Fruit fly (Drosophila melanogaster) whole organism, embryonic: ENCODE data around the gene Prosbeta2R2.

Source experiments
- Atf-2 ChIP-seq: fragments of 200-800 bp; sonication (Bioruptor generic); optimal IDR thresholded peaks from 2 replicates; lab custom pipeline; 2016; ENCODE audit warnings: missing biosample characterization, missing genetic modification characterization
- Bteb2 ChIP-seq: fragments of 200-800 bp; sonication (Bioruptor generic); optimal IDR thresholded peaks from 2 replicates; lab custom pipeline; 2016; ENCODE audit warnings: missing biosample characterization, missing genetic modification characterization
- CG10274 ChIP-seq: fragments of 200-800 bp; sonication (Bioruptor generic); optimal IDR thresholded peaks from 3 replicates; lab custom pipeline; 2017; ENCODE audit warnings: missing biosample characterization, mild to moderate bottlenecking, missing genetic modification characterization
- CG12155 ChIP-seq: fragments of 200-800 bp; sonication (Bioruptor generic); optimal IDR thresholded peaks from 3 replicates; lab custom pipeline; 2016; ENCODE audit warnings: missing biosample characterization, missing genetic modification characterization
- CG12659 ChIP-seq: fragments of 200-800 bp; sonication (Bioruptor generic); optimal IDR thresholded peaks from 3 replicates; lab custom pipeline; 2017; ENCODE audit warnings: mild to moderate bottlenecking, missing biosample characterization, missing genetic modification reagents, missing genetic modification characterization
- CG13287 ChIP-seq: fragments of 200-800 bp; sonication (Bioruptor generic); IDR thresholded peaks from 2 replicates; pipeline ENCODE4 v1.3.6; 2022; ENCODE audit warnings: missing biosample characterization, missing genetic modification characterization; ENCODE audit not compliant: partially characterized antibody
- CG13775 ChIP-seq: fragments of 200-800 bp; sonication (Bioruptor generic); optimal IDR thresholded peaks from 3 replicates; lab custom pipeline; 2017; ENCODE audit warnings: missing biosample characterization, mild to moderate bottlenecking, missing genetic modification characterization
- CG14710 ChIP-seq: fragments of 200-800 bp; sonication (Bioruptor generic); optimal IDR thresholded peaks from 3 replicates; lab custom pipeline; 2019; ENCODE audit warnings: missing biosample characterization, mild to moderate bottlenecking, missing genetic modification characterization, moderate library complexity
- CG15269 ChIP-seq: fragments of 200-800 bp; sonication (Bioruptor generic); optimal IDR thresholded peaks from 2 replicates; lab custom pipeline; 2018; ENCODE audit warnings: missing biosample characterization, mild to moderate bottlenecking, missing genetic modification characterization, moderate library complexity
- CG1647 ChIP-seq: fragments of 200-800 bp; sonication (Bioruptor generic); optimal IDR thresholded peaks from 3 replicates; lab custom pipeline; 2016; ENCODE audit warnings: missing biosample characterization, missing genetic modification characterization
- CG16815 ChIP-seq: fragments of 200-800 bp; sonication (Bioruptor generic); optimal IDR thresholded peaks from 3 replicates; lab custom pipeline; 2017; ENCODE audit warnings: missing biosample characterization, mild to moderate bottlenecking, missing genetic modification characterization
- CG17385 ChIP-seq: fragments of 200-800 bp; sonication (Bioruptor generic); optimal IDR thresholded peaks from 3 replicates; lab custom pipeline; 2018; ENCODE audit warnings: missing biosample characterization, mild to moderate bottlenecking, missing genetic modification characterization
- CG6175 ChIP-seq: fragments of 200-800 bp; sonication (Bioruptor generic); IDR thresholded peaks from 3 replicates; pipeline ENCODE4 v1.3.6; 2022; ENCODE audit warnings: missing biosample characterization, missing genetic modification characterization
- CG6254 ChIP-seq: fragments of 200-800 bp; sonication (Bioruptor generic); optimal IDR thresholded peaks from 3 replicates; lab custom pipeline; 2017; ENCODE audit warnings: mild to moderate bottlenecking, missing biosample characterization, missing genetic modification reagents, missing genetic modification characterization
- CG8089 ChIP-seq: fragments of 200-800 bp; sonication (Bioruptor generic); optimal IDR thresholded peaks from 3 replicates; lab custom pipeline; 2016; ENCODE audit warnings: missing biosample characterization, missing genetic modification characterization
- CoRest ChIP-seq: fragments of 200-800 bp; sonication (Bioruptor generic); optimal IDR thresholded peaks from 3 replicates; lab custom pipeline; 2018; ENCODE audit warnings: missing biosample characterization, mild to moderate bottlenecking, missing genetic modification characterization, moderate library complexity
- CrebB ChIP-seq: fragments of 200-800 bp; sonication (Bioruptor generic); optimal IDR thresholded peaks from 3 replicates; lab custom pipeline; 2018; ENCODE audit warnings: missing biosample characterization, mild to moderate bottlenecking, missing genetic modification characterization
- Fer1 ChIP-seq: fragments of 200-800 bp; sonication (Bioruptor generic); optimal IDR thresholded peaks from 2 replicates; lab custom pipeline; 2017; ENCODE audit warnings: missing biosample characterization, mild to moderate bottlenecking, missing genetic modification characterization
- Mes4 ChIP-seq: fragments of 200-800 bp; sonication (Bioruptor generic); optimal IDR thresholded peaks from 2 replicates; lab custom pipeline; 2016; ENCODE audit warnings: missing biosample characterization, missing genetic modification characterization
- Opbp ChIP-seq: fragments of 200-800 bp; sonication (Bioruptor generic); IDR thresholded peaks from 3 replicates; pipeline ENCODE4 v1.3.6; 2022; ENCODE audit warnings: missing biosample characterization, missing genetic modification characterization; ENCODE audit not compliant: partially characterized antibody
- Rx ChIP-seq: fragments of 200-800 bp; sonication (Bioruptor generic); IDR thresholded peaks from 2 replicates; pipeline ENCODE4 v1.3.6; 2022; ENCODE audit warnings: missing biosample characterization, missing genetic modification characterization
- Sin3A ChIP-seq: fragments of >200 bp; optimal IDR thresholded peaks from 2 replicates; lab custom pipeline; 2018
- Sry-β ChIP-seq: fragments of 200-800 bp; sonication (Bioruptor generic); optimal IDR thresholded peaks from 2 replicates; lab custom pipeline; 2018; ENCODE audit warnings: missing biosample characterization, mild to moderate bottlenecking, missing genetic modification characterization, moderate library complexity
- YL-1 ChIP-seq: fragments of 200-800 bp; sonication (Bioruptor generic); optimal IDR thresholded peaks from 3 replicates; lab custom pipeline; 2017; ENCODE audit warnings: missing biosample characterization, mild to moderate bottlenecking, missing genetic modification characterization
- amos ChIP-seq: fragments of 200-800 bp; sonication (Bioruptor generic); IDR thresholded peaks from 2 replicates; pipeline ENCODE4 v1.3.6; 2022; ENCODE audit warnings: missing biosample characterization, missing genetic modification characterization; ENCODE audit not compliant: partially characterized antibody
- aop ChIP-seq: fragments of 200-800 bp; sonication (Bioruptor generic); IDR thresholded peaks from 2 replicates; pipeline ENCODE4 v1.3.6; 2022; ENCODE audit warnings: missing biosample characterization, missing genetic modification characterization
- chm ChIP-seq: fragments of 200-800 bp; sonication (Bioruptor generic); IDR thresholded peaks from 2 replicates; pipeline ENCODE4 v1.3.6; 2022; ENCODE audit warnings: missing biosample characterization, missing genetic modification characterization
- corto ChIP-seq: fragments of 200-800 bp; sonication (Bioruptor generic); optimal IDR thresholded peaks from 2 replicates; lab custom pipeline; 2016; ENCODE audit warnings: missing biosample characterization, mild to moderate bottlenecking, missing genetic modification characterization, moderate library complexity
- cwo ChIP-seq: fragments of 200-800 bp; sonication (Bioruptor generic); optimal IDR thresholded peaks from 3 replicates; lab custom pipeline; 2017; ENCODE audit warnings: missing biosample characterization, missing genetic modification characterization, mild to moderate bottlenecking, moderate library complexity, missing genetic modification reagents
- emc ChIP-seq: fragments of 200-800 bp; sonication (Bioruptor generic); optimal IDR thresholded peaks from 2 replicates; lab custom pipeline; 2016; ENCODE audit warnings: missing biosample characterization, missing genetic modification characterization
- ftz-f1 ChIP-seq: fragments of 200-800 bp; sonication (Bioruptor generic); optimal IDR thresholded peaks from 2 replicates; lab custom pipeline; 2016; ENCODE audit warnings: missing biosample characterization, missing genetic modification characterization
- gcm2 ChIP-seq: fragments of 200-800 bp; sonication (Bioruptor generic); optimal IDR thresholded peaks from 2 replicates; lab custom pipeline; 2016; ENCODE audit warnings: missing biosample characterization, missing genetic modification characterization
- gro ChIP-seq: fragments of 200-800 bp; sonication (Bioruptor generic); optimal IDR thresholded peaks from 2 replicates; lab custom pipeline; 2016; ENCODE audit warnings: missing biosample characterization, missing genetic modification characterization
- hkb ChIP-seq, 2 experiments: fragments of 200-800 bp in 1 of 2; fragments of >200 bp in 1 of 2; sonication (Bioruptor generic) in 1 of 2; IDR thresholded peaks in 1 of 2; optimal IDR thresholded peaks in 1 of 2; 2 replicates each; pipeline versions ENCODE4 v1.3.6 to Lab custom; 2017 to 2022; ENCODE audit warnings: missing biosample characterization in 1 of 2, missing genetic modification characterization in 1 of 2
- ind ChIP-seq: fragments of 200-800 bp; sonication (Bioruptor generic); optimal IDR thresholded peaks from 3 replicates; lab custom pipeline; 2016; ENCODE audit warnings: missing biosample characterization, missing genetic modification characterization
- kah ChIP-seq: fragments of 200-800 bp; sonication (Bioruptor generic); optimal IDR thresholded peaks from 2 replicates; lab custom pipeline; 2018; ENCODE audit warnings: missing biosample characterization, mild to moderate bottlenecking, missing genetic modification characterization
- mirr ChIP-seq: fragments of 200-800 bp; sonication (Bioruptor generic); optimal IDR thresholded peaks from 3 replicates; lab custom pipeline; 2018; ENCODE audit warnings: missing biosample characterization, mild to moderate bottlenecking, missing genetic modification characterization
- oc ChIP-seq: fragments of 200-800 bp; sonication (Bioruptor generic); optimal IDR thresholded peaks from 2 replicates; lab custom pipeline; 2018; ENCODE audit warnings: missing biosample characterization, mild to moderate bottlenecking, missing genetic modification characterization, moderate library complexity
- peb ChIP-seq: fragments of 200-800 bp; sonication (Bioruptor generic); IDR thresholded peaks from 2 replicates; pipeline ENCODE4 v1.3.6; 2022; ENCODE audit warnings: missing biosample characterization, missing genetic modification characterization
- pros ChIP-seq: fragments of 200-800 bp; sonication (Bioruptor generic); optimal IDR thresholded peaks from 3 replicates; lab custom pipeline; 2019; ENCODE audit warnings: missing biosample characterization, mild to moderate bottlenecking, missing genetic modification characterization, moderate library complexity
- sens ChIP-seq: fragments of 200-800 bp; sonication (Bioruptor generic); peaks from one replicate; lab custom pipeline; 2016; ENCODE audit warnings: missing biosample characterization, missing genetic modification characterization
- tll ChIP-seq, 2 experiments: fragments of 200-800 bp in 1 of 2; fragments of >200 bp in 1 of 2; sonication (Bioruptor generic) in 1 of 2; optimal IDR thresholded peaks; 2 replicates each; lab custom pipeline; 2017 to 2019; ENCODE audit warnings: missing biosample characterization in 2 of 2, missing genetic modification characterization in 2 of 2, mild to moderate bottlenecking in 1 of 2, moderate library complexity in 1 of 2
- twi ChIP-seq: fragments of 200-800 bp; optimal IDR thresholded peaks from 2 replicates; lab custom pipeline; 2019; ENCODE audit warnings: missing biosample characterization, mild to moderate bottlenecking, missing genetic modification characterization, moderate library complexity
- vnd ChIP-seq: fragments of 200-800 bp; sonication (Bioruptor generic); IDR thresholded peaks from 3 replicates; pipeline ENCODE4 v1.3.6; 2022; ENCODE audit warnings: missing biosample characterization, missing genetic modification characterization; ENCODE audit not compliant: partially characterized antibody
- zen ChIP-seq: fragments of 200-800 bp; sonication (Bioruptor generic); optimal IDR thresholded peaks from 3 replicates; lab custom pipeline; 2018; ENCODE audit warnings: missing biosample characterization, mild to moderate bottlenecking, missing genetic modification characterization, moderate library complexity

Prosbeta2R2 gene

DNA sequence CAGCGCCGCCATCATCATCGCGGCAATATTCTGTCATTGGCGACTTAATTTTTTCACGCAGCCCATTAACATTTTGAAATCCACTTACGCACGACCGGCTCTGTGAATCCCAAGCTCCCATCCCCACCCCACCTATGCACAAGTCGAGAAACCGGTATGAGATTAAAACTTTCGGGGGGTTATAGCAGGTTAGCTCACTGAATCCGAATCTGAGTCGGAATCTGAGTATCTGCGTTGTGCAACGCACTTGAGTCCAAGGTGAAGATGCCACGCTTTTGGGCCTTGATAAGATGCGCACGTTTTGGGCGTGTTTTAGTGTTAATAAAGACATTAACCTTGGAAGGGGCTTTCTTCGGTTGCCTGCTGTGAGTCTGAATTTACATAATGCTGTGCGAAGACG is 27.6 kb upstream of the Prosbeta2R2 start (continued):
- TF ChIP-seq ftz-f1 (GFP tag; lab: Kevin White, UChicago) (peak; percentile 17), peb (no peak), pros (GFP tag; lab: Kevin White, UChicago) (peak; percentile 99), CG13287 (GFP tag; lab: Robert Waterston, UW) (0 out of 2 replicates have a peak, but pooled peaks have one; percentile 4), cwo (peak; percentile 52), CG6254 (GFP tag; lab: Kevin White, UChicago) (no peak), CG15269 (tag; lab: Kevin White, UChicago) (peak; percentile 51), CG17385 (no peak), Opbp (no peak)
- TF ChIP-seq, all 482 proteins: peak for 16

DNA sequence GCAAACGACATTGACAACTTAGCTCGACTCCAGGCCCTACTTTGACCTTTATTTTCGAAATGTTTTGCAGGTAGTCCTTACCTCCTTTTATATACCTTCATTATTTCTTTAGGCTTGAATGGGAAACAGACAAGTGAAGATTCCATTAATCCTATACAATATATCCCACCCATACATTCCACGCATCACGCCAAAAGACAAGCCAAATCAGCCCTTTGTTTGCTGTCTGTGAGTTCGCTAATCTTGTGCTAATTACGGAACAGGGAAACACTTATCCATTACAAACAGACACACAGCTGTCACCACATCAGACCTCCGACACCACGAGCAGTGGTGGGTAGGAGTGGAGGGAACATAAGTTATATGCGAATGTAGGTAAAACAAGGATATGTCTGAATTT is 21.4 kb upstream of the Prosbeta2R2 start, which contains the start of gene CG33293:
TSS of gene CG33293 (minus strand) at position 15 of the 400 bp plus-strand sequence.
- TF ChIP-seq tll (GFP tag; optimal IDR thresholded peaks at IDR 0.05; lab: Kevin White, UChicago) = peak in 1 of 2 experiments; percentile 58
- no peak for TF ChIP-seq Fer1 (GFP tag; lab: Kevin White, UChicago)
- TF ChIP-seq sens (GFP tag; lab: Kevin White, UChicago) = peak; percentile 13
- no peak for TF ChIP-seq oc (tag; lab: Kevin White, UChicago)
- TF ChIP-seq zen (tag; lab: Kevin White, UChicago) = peak; percentile 66
- no peak for TF ChIP-seq amos (GFP tag; lab: Robert Waterston, UW)
- no peak for TF ChIP-seq Bteb2 (GFP tag; lab: Kevin White, UChicago)
- TF ChIP-seq aop (GFP tag; lab: Robert Waterston, UW) = no peak
- no peak for TF ChIP-seq twi (tag; lab: Kevin White, UChicago)
- no peak for TF ChIP-seq CG10274
- TF ChIP-seq CG12155 (GFP tag; lab: Kevin White, UChicago) = no peak

dm6 chr3R:5237215-5237614 is 17.9 kb upstream of the Prosbeta2R2 start, which contains the start of gene rtp:
Gene rtp, minus strand, starts transcription at chr3R:5237315.
- no peak for TF ChIP-seq Sin3A

DNA sequence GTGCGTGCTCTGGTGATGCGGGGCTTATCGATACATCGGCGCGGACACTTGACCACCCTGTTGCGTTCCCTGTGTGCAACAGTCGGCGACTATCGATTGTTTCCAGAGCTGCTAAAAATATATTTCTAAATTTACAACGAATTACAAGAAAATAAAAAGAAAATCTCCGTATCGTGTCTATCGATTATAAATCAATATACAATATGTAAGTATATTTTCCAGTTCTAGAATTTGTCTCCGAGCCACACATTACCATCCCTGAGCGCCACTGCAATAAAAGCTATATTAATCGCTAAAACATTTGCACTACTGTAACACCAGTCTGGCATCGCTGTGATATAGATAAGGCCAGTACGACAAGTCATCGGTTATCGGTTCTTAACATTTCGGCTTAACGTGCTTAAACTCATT is 12.9 kb upstream of the Prosbeta2R2 start, which contains the start of the genes Kat60 and Mms19:
TSS of gene Kat60 (minus strand) at position 13 of the 411 bp plus-strand sequence.
TSS of gene Mms19 (plus strand) at position 347 of the 411 bp plus-strand sequence.
- TF ChIP-seq CG14710 (tag; lab: Kevin White, UChicago) (peak; percentile 86), ind (GFP tag; lab: Kevin White, UChicago) (peak; percentile 73), CoRest (tag; lab: Kevin White, UChicago) (peak; percentile 75), gcm2 (GFP tag; lab: Kevin White, UChicago) (no peak), corto (GFP tag; lab: Kevin White, UChicago) (no peak), mirr (no peak), CG8089 (peak; percentile 38), Atf-2 (peak; percentile 51), kah (GFP tag; lab: Kevin White, UChicago) (no peak), Mes4 (peak; percentile 16), CG6175 (peak; percentile 48; the same call in 1 of the 3 replicates), gro (GFP tag; lab: Kevin White, UChicago) (peak; percentile 29), CG12659 (GFP tag; lab: Kevin White, UChicago) (peak; percentile 85), hkb (optimal IDR thresholded peaks at IDR 0.05; lab: Kevin White, UChicago) (peak; percentile 89), hkb (GFP tag; IDR thresholded peaks at IDR 0.05; lab: Robert Waterston, UW) (peak; percentile 55; the same call in 1 of the 2 replicates), vnd (GFP tag; lab: Robert Waterston, UW) (peak; percentile 95), YL-1 (GFP tag; lab: Kevin White, UChicago) (peak; percentile 77), Sry-β (GFP tag; lab: Kevin White, UChicago) (peak; percentile 95), chm (GFP tag; lab: Robert Waterston, UW) (peak; percentile 32), emc (peak; percentile 45), CG13775 (GFP tag; lab: Kevin White, UChicago) (peak; percentile 80), CG16815 (GFP tag; lab: Kevin White, UChicago) (peak; percentile 68), Rx (GFP tag; lab: Robert Waterston, UW) (0 out of 2 replicates have a peak, but pooled peaks have one; percentile 30), CG1647 (peak; percentile 62), CrebB (peak; percentile 6)
